Worm (Caenorhabditis elegans) whole organism, L1 larva: ENCODE results near the gene R03H10.11.

Source experiments
- C04F5.9 ChIP-seq: sonication (generic microtip); optimal IDR thresholded peaks from 2 replicates; lab custom pipeline; 2016; ENCODE audit warnings: missing genetic modification characterization, missing compliant biosample characterization
- nhr-237 ChIP-seq: fragments of 150-350 bp; optimal IDR thresholded peaks from 2 replicates; lab custom pipeline; 2014; ENCODE audit warnings: missing biosample characterization, missing genetic modification characterization
- sox-4 ChIP-seq: sonication (generic microtip); optimal IDR thresholded peaks from 2 replicates; lab custom pipeline; 2016; ENCODE audit warnings: missing genetic modification characterization, missing compliant biosample characterization

- no peak for TF ChIP-seq nhr-237
- TF ChIP-seq C04F5.9 (tag; lab: Kevin White, UChicago) = no peak
- no peak for TF ChIP-seq sox-4 (tag; lab: Kevin White, UChicago)
Measured at ce11 chrII:4152864-4153263, 29.6 kb upstream of the R03H10.11 start.
